Worm (Caenorhabditis elegans) whole organism, L1 larva: ENCODE measurements around the gene pac-1.

Experiments
- C04F5.9 ChIP-seq: sonication (generic microtip); optimal IDR thresholded peaks from 2 replicates; lab custom pipeline; 2016; ENCODE audit warnings: missing genetic modification characterization, missing compliant biosample characterization
- F16B12.6 ChIP-seq: fragments of 150-350 bp; optimal IDR thresholded peaks from 2 replicates; lab custom pipeline; 2014; ENCODE audit warnings: missing biosample characterization, missing genetic modification characterization
- alr-1 ChIP-seq: fragments of 200-800 bp; sonication (Bioruptor generic); optimal IDR thresholded peaks from 2 replicates; lab custom pipeline; 2018; ENCODE audit warnings: borderline replicate concordance, mild to moderate bottlenecking, missing genetic modification characterization, missing compliant biosample characterization
- ceh-63 ChIP-seq: fragments of 200-800 bp; sonication (Bioruptor generic); optimal IDR thresholded peaks from 2 replicates; lab custom pipeline; 2018; ENCODE audit warnings: mild to moderate bottlenecking, missing genetic modification characterization, missing compliant biosample characterization
- ceh-82 ChIP-seq, 3 experiments: fragments of 150-350 bp in 1 of 3; sonication (generic microtip) in 2 of 3; optimal IDR thresholded peaks; 2 replicates each; lab custom pipeline; 2014 to 2017; ENCODE audit warnings: missing biosample characterization in 3 of 3, missing genetic modification characterization in 3 of 3
- ces-1 ChIP-seq: fragments of 150-350 bp; optimal IDR thresholded peaks from 2 replicates; lab custom pipeline; 2014; ENCODE audit warnings: missing biosample characterization, missing genetic modification reagents, missing genetic modification characterization
- egl-13 ChIP-seq: sonication (generic microtip); optimal IDR thresholded peaks from 2 replicates; lab custom pipeline; 2016; ENCODE audit warnings: missing genotype, missing genetic modification reagents, missing genetic modification characterization, missing compliant biosample characterization
- elt-2 ChIP-seq: sonication (generic microtip); optimal IDR thresholded peaks from 2 replicates; lab custom pipeline; 2016; ENCODE audit warnings: missing genetic modification characterization, mild to moderate bottlenecking, inconsistent platforms, missing compliant biosample characterization, missing genetic modification reagents
- elt-3 ChIP-seq, 6 experiments: fragments of 150-350 bp in 1 of 6; sonication (generic microtip); optimal IDR thresholded peaks; 2 replicates each; lab custom pipeline; 2017 to 2018; ENCODE audit warnings: missing biosample characterization in 6 of 6, missing genetic modification characterization in 6 of 6, inconsistent platforms in 1 of 6
- ets-5 ChIP-seq: fragments of 200-800 bp; sonication (Bioruptor generic); IDR thresholded peaks from 2 replicates; pipeline ENCODE4 v1.3.6; 2022; ENCODE audit warnings: missing genetic modification characterization, missing compliant biosample characterization
- fkh-4 ChIP-seq: sonication (generic microtip); optimal IDR thresholded peaks from 2 replicates; lab custom pipeline; 2016; ENCODE audit warnings: missing compliant biosample characterization, missing genetic modification characterization, borderline replicate concordance
- hpl-2 ChIP-seq: fragments of 150-350 bp; optimal IDR thresholded peaks from 2 replicates; lab custom pipeline; 2014; ENCODE audit warnings: missing biosample characterization, missing genetic modification reagents, missing genetic modification characterization
- lin-13 ChIP-seq: fragments of 150-350 bp; optimal IDR thresholded peaks from 2 replicates; lab custom pipeline; 2014; ENCODE audit warnings: missing biosample characterization, missing genetic modification reagents, missing genetic modification characterization
- lin-15B ChIP-seq: fragments of 150-350 bp; sonication (generic microtip); optimal IDR thresholded peaks from 3 replicates; lab custom pipeline; 2014; ENCODE audit warnings: missing biosample characterization, missing genetic modification characterization
- lir-3 ChIP-seq: sonication (generic microtip); optimal IDR thresholded peaks from 2 replicates; lab custom pipeline; 2016; ENCODE audit warnings: mild to moderate bottlenecking, missing genetic modification characterization, moderate library complexity, missing compliant biosample characterization; ENCODE audit not compliant: poor library complexity
- lsy-2 ChIP-seq, 2 experiments: fragments of 150-350 bp; optimal IDR thresholded peaks; 2 replicates each; lab custom pipeline; 2014; ENCODE audit warnings: missing biosample characterization in 2 of 2, missing genetic modification characterization in 2 of 2
- mab-9 ChIP-seq: fragments of 200-800 bp; sonication (Bioruptor generic); IDR thresholded peaks from 2 replicates; pipeline ENCODE4 v1.3.6; 2022; ENCODE audit warnings: missing genetic modification reagents, missing genetic modification characterization, missing compliant biosample characterization
- mdl-1 ChIP-seq, 2 experiments: fragments of 150-350 bp; optimal IDR thresholded peaks; 2 replicates each; lab custom pipeline; 2014 to 2017; ENCODE audit warnings: missing biosample characterization in 2 of 2, missing genetic modification characterization in 2 of 2, inconsistent platforms in 1 of 2
- mef-2 ChIP-seq: fragments of 150-350 bp; optimal IDR thresholded peaks from 2 replicates; lab custom pipeline; 2014; ENCODE audit warnings: missing biosample characterization, missing genetic modification characterization
- nhr-12 ChIP-seq: sonication (generic microtip); optimal IDR thresholded peaks from 2 replicates; lab custom pipeline; 2017; ENCODE audit warnings: missing biosample characterization, missing genetic modification characterization
- nhr-19 ChIP-seq: fragments of 200-800 bp; sonication (Bioruptor generic); conservative IDR thresholded peaks from 2 replicates; pipeline ENCODE4 v1.3.6; 2022; ENCODE audit warnings: missing genetic modification characterization, missing compliant biosample characterization
- nhr-237 ChIP-seq: fragments of 150-350 bp; optimal IDR thresholded peaks from 2 replicates; lab custom pipeline; 2014; ENCODE audit warnings: missing biosample characterization, missing genetic modification characterization
- nhr-28 ChIP-seq: fragments of 150-350 bp; optimal IDR thresholded peaks from 2 replicates; lab custom pipeline; 2014; ENCODE audit warnings: missing biosample characterization, missing genetic modification characterization
- nhr-71 ChIP-seq: sonication (generic microtip); optimal IDR thresholded peaks from 2 replicates; lab custom pipeline; 2016; ENCODE audit warnings: mild to moderate bottlenecking, missing genetic modification characterization, moderate library complexity, missing compliant biosample characterization
- nhr-76 ChIP-seq: sonication (generic microtip); optimal IDR thresholded peaks from 2 replicates; lab custom pipeline; 2017; ENCODE audit warnings: missing biosample characterization, missing genetic modification characterization
- nhr-85 ChIP-seq: sonication (generic microtip); peaks from one replicate; lab custom pipeline; 2016; ENCODE audit warnings: missing genetic modification characterization, inconsistent platforms, missing compliant biosample characterization
- nhr-90 ChIP-seq: sonication (generic microtip); optimal IDR thresholded peaks from 2 replicates; lab custom pipeline; 2016; ENCODE audit warnings: mild to moderate bottlenecking, missing genetic modification characterization, missing compliant biosample characterization; ENCODE audit not compliant: poor library complexity
- pag-3 ChIP-seq: sonication (generic microtip); optimal IDR thresholded peaks from 2 replicates; lab custom pipeline; 2017; ENCODE audit warnings: missing genetic modification characterization, mild to moderate bottlenecking, missing compliant biosample characterization, antibody characterized with exemption, borderline replicate concordance; ENCODE audit not compliant: insufficient read depth
- pax-3 ChIP-seq: fragments of 200-800 bp; sonication (Bioruptor generic); optimal IDR thresholded peaks from 2 replicates; lab custom pipeline; 2018; ENCODE audit warnings: mild to moderate bottlenecking, missing genetic modification characterization, moderate library complexity, missing compliant biosample characterization
- rnt-1 ChIP-seq: sonication (generic microtip); optimal IDR thresholded peaks from 2 replicates; lab custom pipeline; 2016; ENCODE audit warnings: mild to moderate bottlenecking, missing genetic modification characterization, moderate library complexity, missing compliant biosample characterization
- skn-1 ChIP-seq: fragments of 150-350 bp; optimal IDR thresholded peaks from 2 replicates; lab custom pipeline; 2014; ENCODE audit warnings: missing biosample characterization, missing genetic modification characterization
- snpc-4 ChIP-seq: fragments of 150-350 bp; optimal IDR thresholded peaks from 2 replicates; lab custom pipeline; 2014; ENCODE audit warnings: missing biosample characterization, missing genetic modification characterization
- sox-4 ChIP-seq: sonication (generic microtip); optimal IDR thresholded peaks from 2 replicates; lab custom pipeline; 2016; ENCODE audit warnings: missing genetic modification characterization, missing compliant biosample characterization
- sptf-1 ChIP-seq: fragments of 150-350 bp; optimal IDR thresholded peaks from 2 replicates; lab custom pipeline; 2014; ENCODE audit warnings: missing biosample characterization, missing genetic modification characterization
- sup-37 ChIP-seq: fragments of 200-800 bp; sonication (Bioruptor generic); optimal IDR thresholded peaks from 2 replicates; lab custom pipeline; 2018; ENCODE audit warnings: mild to moderate bottlenecking, missing genetic modification characterization, missing compliant biosample characterization
- tbx-2 ChIP-seq: sonication (generic microtip); optimal IDR thresholded peaks from 2 replicates; lab custom pipeline; 2016; ENCODE audit warnings: missing genetic modification characterization, missing compliant biosample characterization
- unc-130 ChIP-seq: fragments of 150-350 bp; optimal IDR thresholded peaks from 2 replicates; lab custom pipeline; 2017; ENCODE audit warnings: missing biosample characterization, missing genetic modification characterization, inconsistent platforms
- unc-86 ChIP-seq: sonication (generic microtip); optimal IDR thresholded peaks from 2 replicates; lab custom pipeline; 2016; ENCODE audit warnings: missing genetic modification characterization, missing compliant biosample characterization
- unc-98 ChIP-seq: fragments of 200-800 bp; sonication (Bioruptor generic); IDR thresholded peaks from 2 replicates; pipeline ENCODE4 v1.3.6; 2022; ENCODE audit warnings: missing genetic modification characterization, missing compliant biosample characterization
- xbp-1 ChIP-seq: sonication (generic microtip); optimal IDR thresholded peaks from 2 replicates; lab custom pipeline; 2016; ENCODE audit warnings: missing genetic modification characterization, missing compliant biosample characterization
- zag-1 ChIP-seq: fragments of 150-350 bp; optimal IDR thresholded peaks from 2 replicates; lab custom pipeline; 2014; ENCODE audit warnings: missing biosample characterization, missing genetic modification characterization
- zip-4 ChIP-seq: fragments of 200-800 bp; sonication (Bioruptor generic); optimal IDR thresholded peaks from 2 replicates; lab custom pipeline; 2018; ENCODE audit warnings: mild to moderate bottlenecking, missing genetic modification characterization, moderate library complexity, missing compliant biosample characterization
- ztf-11 ChIP-seq, 2 experiments: sonication (generic microtip); optimal IDR thresholded peaks; 2 replicates each; lab custom pipeline; 2016 to 2017; ENCODE audit warnings: missing genetic modification characterization in 2 of 2, missing biosample characterization in 1 of 2, missing compliant biosample characterization in 1 of 2
- ztf-4 ChIP-seq: fragments of 150-350 bp; optimal IDR thresholded peaks from 2 replicates; lab custom pipeline; 2014; ENCODE audit warnings: missing biosample characterization, missing genetic modification characterization

The pac-1 gene

ce11 chrIII:8509644-8510393 is 15.0 kb downstream of the pac-1 start (continued):
- TF ChIP-seq elt-3 (tag; optimal IDR thresholded peaks at IDR 0.05; lab: Kevin White, UChicago) (no peak), C04F5.9 (no peak), mdl-1 (tag; optimal IDR thresholded peaks at IDR 0.05; lab: Kevin White, UChicago) (no peak), egl-13 (tag; lab: Kevin White, UChicago) (peak; percentile 69), zip-4 (GFP tag; lab: Kevin White, UChicago) (no peak), nhr-76 (tag; lab: Kevin White, UChicago) (no peak), snpc-4 (no peak), hpl-2 (GFP tag; lab: Kevin White, UChicago) (no peak), xbp-1 (tag; lab: Kevin White, UChicago) (no peak), F16B12.6 (tag; lab: Kevin White, UChicago) (no peak), fkh-4 (no peak), ceh-63 (GFP tag; lab: Kevin White, UChicago) (no peak), ets-5 (GFP tag; lab: Robert Waterston, UW) (no peak), mab-9 (GFP tag; lab: Robert Waterston, UW) (no peak), tbx-2 (tag; lab: Kevin White, UChicago) (peak; percentile 42), zag-1 (no peak), unc-86 (tag; lab: Kevin White, UChicago) (peak; percentile 55), sox-4 (tag; lab: Kevin White, UChicago) (peak; percentile 10), nhr-90 (no peak), lin-13 (GFP tag; lab: Kevin White, UChicago) (no peak), ceh-82 (tag; optimal IDR thresholded peaks at IDR 0.05; lab: Kevin White, UChicago) (peak in 2 of 3 experiments; percentile 17 to 45), elt-2 (tag; lab: Kevin White, UChicago) (no peak), nhr-12 (tag; lab: Kevin White, UChicago) (no peak), lir-3 (tag; lab: Kevin White, UChicago) (no peak), rnt-1 (tag; lab: Kevin White, UChicago) (no peak), alr-1 (tag; lab: Kevin White, UChicago) (no peak), nhr-28 (no peak), ces-1 (peak; percentile 29), unc-98 (GFP tag; lab: Robert Waterston, UW) (no peak), lin-15B (tag; lab: Kevin White, UChicago) (no peak), sptf-1 (tag; lab: Kevin White, UChicago) (no peak), pax-3 (tag; lab: Kevin White, UChicago) (peak; percentile 24), ztf-4 (no peak), pag-3 (tag; lab: Kevin White, UChicago) (no peak), sup-37 (GFP tag; lab: Kevin White, UChicago) (no peak), mef-2 (tag; lab: Kevin White, UChicago) (no peak), ztf-11 (tag; optimal IDR thresholded peaks at IDR 0.05; lab: Kevin White, UChicago) (no peak), lsy-2 (tag; optimal IDR thresholded peaks at IDR 0.05; lab: Kevin White, UChicago) (peak in 1 of 2 experiments; percentile 51), unc-130 (tag; lab: Kevin White, UChicago) (no peak), skn-1 (peak; percentile 2), nhr-85 (tag; lab: Kevin White, UChicago) (no peak), nhr-71 (tag; lab: Kevin White, UChicago) (peak; percentile 58), nhr-237 (no peak), nhr-19 (GFP tag; lab: Robert Waterston, UW) (no peak)
- TF ChIP-seq, all 84 proteins: peak for 18
